Worm (Caenorhabditis elegans): ENCODE results near the gene F09E10.1.
A peak's percentile ranks its signal among the peaks of the same experiment; 100 is the strongest.

F09E10.1 gene

DNA sequence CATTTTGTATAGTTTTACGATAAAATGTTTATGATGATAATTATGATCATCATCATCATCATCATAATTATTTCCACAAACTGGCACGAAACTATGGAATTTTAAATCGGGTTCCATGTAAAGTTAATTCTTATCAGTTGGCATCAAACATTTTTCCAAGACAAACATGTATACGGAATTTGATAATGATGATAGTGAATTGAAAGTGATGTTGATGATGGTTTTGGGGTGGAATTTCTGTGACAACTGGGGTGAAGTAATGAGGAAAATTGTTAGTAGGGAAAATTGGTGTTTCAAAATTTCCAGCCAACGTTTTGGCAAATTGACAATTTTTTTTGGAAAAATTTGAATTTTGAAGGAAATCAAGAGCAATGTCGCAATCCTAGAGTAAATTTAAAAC is 42.8 kb upstream of the F09E10.1 start:
- TF ChIP-seq ham-2 (GFP tag; optimal IDR thresholded peaks at IDR 0.05) (no peak), sptf-1 (tag; optimal IDR thresholded peaks at IDR 0.05) (no peak), lin-13 (tag; optimal IDR thresholded peaks at IDR 0.05) (no peak), pha-4 (tag; optimal IDR thresholded peaks at IDR 0.05) (no peak), ceh-39 (tag; optimal IDR thresholded peaks at IDR 0.05) (no peak), nhr-28 (tag; optimal IDR thresholded peaks at IDR 0.05) (no peak), sem-2 (GFP tag; optimal IDR thresholded peaks at IDR 0.05) (no peak), ceh-43 (GFP tag; optimal IDR thresholded peaks at IDR 0.05) (no peak)

DNA sequence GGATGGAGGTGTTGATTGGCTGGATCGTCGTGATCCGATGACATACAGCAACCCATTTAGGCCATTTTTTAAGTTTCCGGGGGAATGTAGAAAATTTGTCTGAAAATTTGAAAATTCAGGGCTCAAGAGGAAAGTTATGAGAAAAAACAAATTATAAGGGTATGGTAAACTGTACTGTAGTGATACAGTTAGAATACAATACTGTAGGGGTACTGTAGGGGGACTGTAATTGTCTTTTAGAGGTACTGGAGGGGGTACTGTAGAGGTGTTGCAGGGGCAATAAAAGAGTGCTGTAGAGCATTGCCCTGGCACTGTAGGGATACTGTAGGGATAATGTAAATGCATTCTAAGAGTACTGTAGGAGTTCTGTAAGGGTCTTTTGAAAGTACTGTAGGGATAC is 37.9 kb upstream of the F09E10.1 start, which contains the start of gene D1005.6:
Gene D1005.6, minus strand, starts transcription at position 101 of the 400 bp plus-strand sequence.
- TF ChIP-seq pha-4 (tag; optimal IDR thresholded peaks at IDR 0.05) (no peak), ces-1 (GFP tag; optimal IDR thresholded peaks at IDR 0.05) (no peak), drap-1 (GFP tag; optimal IDR thresholded peaks at IDR 0.05) (no peak), elt-1 (tag; optimal IDR thresholded peaks at IDR 0.05; ENCODE audit: borderline replicate concordance, insufficient read depth) (no peak), mls-2 (tag; optimal IDR thresholded peaks at IDR 0.05) (no peak), ceh-39 (tag; optimal IDR thresholded peaks at IDR 0.05) (no peak), lin-13 (tag; optimal IDR thresholded peaks at IDR 0.05) (no peak), nhr-76 (tag; optimal IDR thresholded peaks at IDR 0.05) (no peak), sem-2 (GFP tag; optimal IDR thresholded peaks at IDR 0.05) (no peak), unc-39 (tag; optimal IDR thresholded peaks at IDR 0.05) (no peak), ceh-83 (GFP tag; optimal IDR thresholded peaks at IDR 0.05) (no peak), mab-5 (tag; optimal IDR thresholded peaks at IDR 0.05) (no peak), M03D4.4 (tag; optimal IDR thresholded peaks at IDR 0.05) (no peak), blmp-1 (tag; optimal IDR thresholded peaks at IDR 0.05) (no peak), lsy-2 (tag; optimal IDR thresholded peaks at IDR 0.05) (no peak)

DNA sequence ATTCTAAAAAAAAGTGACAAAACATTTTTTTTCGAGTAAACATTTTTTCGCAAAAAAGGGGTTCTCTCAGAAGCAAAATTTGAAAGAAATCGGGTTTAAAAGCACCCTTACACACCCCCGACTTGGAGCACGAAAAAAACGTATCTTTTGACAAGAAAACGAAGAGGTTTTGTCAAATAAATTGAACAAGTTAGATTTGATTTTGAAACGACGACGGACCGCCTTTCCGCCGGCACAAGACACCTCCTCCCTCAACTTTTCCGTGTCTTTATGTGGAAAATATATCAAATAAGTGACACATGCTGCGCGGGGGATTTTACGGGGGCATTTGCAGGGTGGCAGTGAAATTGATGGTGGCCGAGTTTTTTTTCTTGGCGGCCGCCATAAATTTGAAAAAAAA is 34.5 kb upstream of the F09E10.1 start:
- TF ChIP-seq ces-1 (GFP tag; optimal IDR thresholded peaks at IDR 0.05) (peak; percentile 40), unc-120 (tag; optimal IDR thresholded peaks at IDR 0.05; ENCODE audit: poor library complexity, severe bottlenecking) (no peak), hlh-1 (tag; optimal IDR thresholded peaks at IDR 0.05) (no peak), sptf-1 (tag; optimal IDR thresholded peaks at IDR 0.05) (no peak)

DNA sequence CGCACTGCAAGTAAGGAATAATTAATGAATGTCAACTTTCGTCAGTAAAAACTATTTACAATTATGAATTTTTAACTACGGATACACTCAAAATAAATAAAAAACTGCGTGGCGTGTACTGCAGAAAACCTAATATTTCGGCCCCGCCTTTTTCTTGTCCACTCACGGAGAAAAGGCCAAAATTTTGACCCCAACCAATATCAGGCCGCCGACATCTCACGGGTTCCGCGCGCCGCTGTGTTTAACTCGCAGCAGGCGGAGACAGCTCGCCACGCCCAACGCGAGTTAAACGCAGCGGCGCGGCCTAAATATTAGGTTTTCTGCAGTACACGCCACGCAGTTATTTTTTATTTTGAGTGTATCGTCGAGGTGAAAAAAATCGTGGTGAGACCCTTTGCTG is 31.4 kb upstream of the F09E10.1 start:
- TF ChIP-seq pha-4 (tag; optimal IDR thresholded peaks at IDR 0.05) = no peak
- TF ChIP-seq unc-39 (tag; optimal IDR thresholded peaks at IDR 0.05) = no peak
- TF ChIP-seq lsy-2 (tag; optimal IDR thresholded peaks at IDR 0.05) = no peak

DNA sequence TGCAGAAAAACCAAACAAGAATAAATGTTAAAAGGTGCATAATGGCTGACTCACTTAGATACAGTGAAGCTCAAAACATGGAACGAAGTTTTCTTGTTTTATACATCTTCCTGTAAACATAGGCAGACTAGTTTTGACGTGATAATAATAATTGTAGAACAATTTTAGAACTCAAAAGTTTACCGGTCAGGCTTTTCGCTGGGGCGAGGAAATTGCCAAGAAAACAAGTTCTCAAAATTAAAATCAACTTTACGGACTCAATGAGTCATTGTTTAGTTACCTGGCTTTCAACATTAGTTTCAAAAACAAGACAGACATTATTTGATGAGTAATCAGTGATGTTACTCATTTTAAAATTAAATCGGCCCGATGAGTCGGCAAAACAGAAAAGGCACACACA is 29.7 kb upstream of the F09E10.1 start, which contains the start of gene D1005.5:
Gene D1005.5, minus strand, starts transcription at position 101 of the 400 bp plus-strand sequence.
- no peak for TF ChIP-seq ces-1 (GFP tag; optimal IDR thresholded peaks at IDR 0.05)

DNA sequence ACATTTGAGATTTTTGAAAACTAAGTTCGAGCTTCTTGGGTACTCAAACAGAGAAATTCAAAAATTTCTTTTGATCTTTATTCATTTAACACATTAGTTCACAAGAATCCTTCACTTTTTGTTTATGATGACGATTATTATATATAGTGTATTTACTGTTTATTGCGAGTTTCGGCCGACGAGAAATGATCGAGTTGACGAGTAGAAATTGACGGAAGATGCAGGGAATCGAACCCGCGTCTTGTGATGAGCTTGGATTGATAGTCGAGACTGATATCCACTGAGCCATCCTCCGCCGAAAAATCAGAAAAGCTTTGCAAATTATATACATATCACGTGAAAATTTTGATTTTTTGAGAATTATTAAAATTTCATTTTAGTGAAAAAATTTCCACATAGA is 28.8 kb upstream of the F09E10.1 start:
- TF ChIP-seq mep-1 (tag; optimal IDR thresholded peaks at IDR 0.05) (no peak), hlh-1 (tag; optimal IDR thresholded peaks at IDR 0.05) (no peak), drap-1 (GFP tag; optimal IDR thresholded peaks at IDR 0.05) (no peak), lsy-2 (tag; optimal IDR thresholded peaks at IDR 0.05) (no peak), M03D4.4 (tag; optimal IDR thresholded peaks at IDR 0.05) (no peak), tbx-8 (GFP tag; optimal IDR thresholded peaks at IDR 0.05) (no peak), flh-1 (GFP tag; optimal IDR thresholded peaks at IDR 0.05) (no peak), ceh-43 (GFP tag; optimal IDR thresholded peaks at IDR 0.05) (no peak), blmp-1 (tag; optimal IDR thresholded peaks at IDR 0.05) (no peak), ces-1 (GFP tag; optimal IDR thresholded peaks at IDR 0.05) (no peak), sptf-1 (tag; optimal IDR thresholded peaks at IDR 0.05) (no peak), mab-5 (tag; optimal IDR thresholded peaks at IDR 0.05) (no peak), mls-2 (tag; optimal IDR thresholded peaks at IDR 0.05) (no peak), nhr-237 (tag; optimal IDR thresholded peaks at IDR 0.05) (no peak), bed-3 (GFP tag; optimal IDR thresholded peaks at IDR 0.05) (no peak), ceh-83 (GFP tag; optimal IDR thresholded peaks at IDR 0.05) (no peak), zip-8 (tag; optimal IDR thresholded peaks at IDR 0.05) (no peak), snpc-4 (tag; optimal IDR thresholded peaks at IDR 0.05) (no peak)

DNA sequence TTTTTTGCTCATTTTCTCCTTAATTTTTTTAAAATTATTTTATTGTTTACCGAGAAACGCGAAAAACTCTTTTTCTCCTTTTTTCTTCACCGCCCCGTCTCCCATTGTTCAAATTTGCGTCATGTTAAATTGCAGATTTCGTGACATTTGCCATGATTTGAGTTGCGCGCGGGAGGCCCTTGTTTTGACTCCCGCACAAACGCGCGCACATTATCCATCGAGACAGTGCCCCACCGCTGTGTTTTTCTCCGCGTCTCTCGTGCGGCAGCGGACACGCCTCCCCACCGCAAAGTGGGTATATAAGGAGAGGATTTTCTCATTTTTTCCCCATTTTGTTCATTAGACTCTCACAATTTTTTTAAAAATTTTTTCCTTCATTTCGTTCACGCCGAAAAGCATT is 26.6 kb upstream of the F09E10.1 start:
- no peak for TF ChIP-seq hlh-1 (tag; optimal IDR thresholded peaks at IDR 0.05)
- TF ChIP-seq lin-32 (GFP tag; optimal IDR thresholded peaks at IDR 0.05) = no peak
- no peak for TF ChIP-seq flh-1 (GFP tag; optimal IDR thresholded peaks at IDR 0.05)
- no peak for TF ChIP-seq ztf-11 (tag; optimal IDR thresholded peaks at IDR 0.05)
- no peak for TF ChIP-seq zip-8 (tag; optimal IDR thresholded peaks at IDR 0.05)
- TF ChIP-seq snpc-4 (tag; optimal IDR thresholded peaks at IDR 0.05) = no peak
- no peak for TF ChIP-seq ces-1 (GFP tag; optimal IDR thresholded peaks at IDR 0.05)
- no peak for TF ChIP-seq mls-2 (tag; optimal IDR thresholded peaks at IDR 0.05)
- no peak for TF ChIP-seq elt-3 (tag; optimal IDR thresholded peaks at IDR 0.05)
- TF ChIP-seq sem-2 (GFP tag; optimal IDR thresholded peaks at IDR 0.05) = no peak
- no peak for TF ChIP-seq tbx-8 (GFP tag; optimal IDR thresholded peaks at IDR 0.05)
- no peak for TF ChIP-seq nhr-76 (tag; optimal IDR thresholded peaks at IDR 0.05)
- no peak for TF ChIP-seq lin-13 (tag; optimal IDR thresholded peaks at IDR 0.05)
- TF ChIP-seq mab-5 (tag; optimal IDR thresholded peaks at IDR 0.05) = no peak
- TF ChIP-seq mep-1 (tag; optimal IDR thresholded peaks at IDR 0.05) = no peak
- TF ChIP-seq sptf-1 (tag; optimal IDR thresholded peaks at IDR 0.05) = no peak
